Fruit fly (Drosophila melanogaster) whole organism, embryonic: ENCODE results near the gene retinin.

Source experiments
- Ada2b ChIP-seq: fragments of 200-800 bp; sonication (Bioruptor generic); IDR thresholded peaks from 2 replicates; pipeline ENCODE4 v1.3.6; 2022; ENCODE audit warnings: missing biosample characterization, missing genetic modification characterization
- BEAF-32 ChIP-seq: fragments of 200-800 bp; sonication (Bioruptor generic); optimal IDR thresholded peaks from 3 replicates; lab custom pipeline; 2017; ENCODE audit warnings: missing biosample characterization, missing genetic modification characterization, mild to moderate bottlenecking, moderate library complexity, missing genetic modification reagents
- CG10209 ChIP-seq: fragments of 200-800 bp; sonication (Bioruptor generic); optimal IDR thresholded peaks from 3 replicates; lab custom pipeline; 2017; ENCODE audit warnings: missing biosample characterization, mild to moderate bottlenecking, missing genetic modification characterization, missing genetic modification reagents
- CG10267 ChIP-seq: fragments of 200-800 bp; sonication (Bioruptor generic); optimal IDR thresholded peaks from 2 replicates; lab custom pipeline; 2018; ENCODE audit warnings: missing biosample characterization, mild to moderate bottlenecking, missing genetic modification characterization, moderate library complexity
- CG10274 ChIP-seq: fragments of 200-800 bp; sonication (Bioruptor generic); optimal IDR thresholded peaks from 3 replicates; lab custom pipeline; 2017; ENCODE audit warnings: missing biosample characterization, mild to moderate bottlenecking, missing genetic modification characterization
- CG10431 ChIP-seq: fragments of 200-800 bp; sonication (Bioruptor generic); optimal IDR thresholded peaks from 3 replicates; lab custom pipeline; 2018; ENCODE audit warnings: missing biosample characterization, mild to moderate bottlenecking, missing genetic modification characterization
- CG10979 ChIP-seq: fragments of 200-800 bp; sonication (Bioruptor generic); optimal IDR thresholded peaks from 2 replicates; lab custom pipeline; 2018; ENCODE audit warnings: missing biosample characterization, mild to moderate bottlenecking, missing genetic modification characterization, moderate library complexity
- CG11456 ChIP-seq: fragments of 200-800 bp; sonication (Bioruptor generic); IDR thresholded peaks from 3 replicates; pipeline ENCODE4 v1.3.6; 2022; ENCODE audit warnings: missing biosample characterization, missing genetic modification characterization
- CG12219 ChIP-seq: fragments of 200-800 bp; sonication (Bioruptor generic); optimal IDR thresholded peaks from 3 replicates; lab custom pipeline; 2018; ENCODE audit warnings: missing biosample characterization, mild to moderate bottlenecking, missing genetic modification characterization
- CG13775 ChIP-seq: fragments of 200-800 bp; sonication (Bioruptor generic); optimal IDR thresholded peaks from 3 replicates; lab custom pipeline; 2017; ENCODE audit warnings: missing biosample characterization, mild to moderate bottlenecking, missing genetic modification characterization
- CG14050 ChIP-seq: fragments of 200-800 bp; sonication (Bioruptor generic); IDR thresholded peaks from 3 replicates; pipeline ENCODE4 v1.3.6; 2022; ENCODE audit warnings: missing biosample characterization, missing genetic modification characterization
- CG17385 ChIP-seq: fragments of 200-800 bp; sonication (Bioruptor generic); optimal IDR thresholded peaks from 3 replicates; lab custom pipeline; 2018; ENCODE audit warnings: missing biosample characterization, mild to moderate bottlenecking, missing genetic modification characterization
- CG17912 ChIP-seq: fragments of 200-800 bp; sonication (Bioruptor generic); optimal IDR thresholded peaks from 2 replicates; lab custom pipeline; 2018; ENCODE audit warnings: missing biosample characterization, mild to moderate bottlenecking, missing genetic modification characterization
- CG18011 ChIP-seq: fragments of 200-800 bp; sonication (Bioruptor generic); optimal IDR thresholded peaks from 2 replicates; lab custom pipeline; 2017; ENCODE audit warnings: missing biosample characterization, missing genetic modification characterization, mild to moderate bottlenecking, moderate library complexity, missing genotype
- CG18262 ChIP-seq: fragments of 200-800 bp; optimal IDR thresholded peaks from 3 replicates; lab custom pipeline; 2019; ENCODE audit warnings: missing biosample characterization, mild to moderate bottlenecking, missing genetic modification characterization, moderate library complexity
- CG32772 ChIP-seq: fragments of 200-800 bp; sonication (Bioruptor generic); IDR thresholded peaks from 2 replicates; pipeline ENCODE4 v1.3.6; 2022; ENCODE audit warnings: missing biosample characterization, missing genetic modification characterization
- CG34376 ChIP-seq: fragments of 200-800 bp; sonication (Bioruptor generic); optimal IDR thresholded peaks from 2 replicates; lab custom pipeline; 2018; ENCODE audit warnings: missing biosample characterization, mild to moderate bottlenecking, missing genetic modification characterization
- CG6272 ChIP-seq: fragments of 200-800 bp; sonication (Bioruptor generic); IDR thresholded peaks from 2 replicates; pipeline ENCODE4 v1.3.6; 2022; ENCODE audit warnings: missing biosample characterization, missing genetic modification characterization
- CG8281 ChIP-seq: fragments of 200-800 bp; sonication (Bioruptor generic); optimal IDR thresholded peaks from 2 replicates; lab custom pipeline; 2018; ENCODE audit warnings: missing biosample characterization, mild to moderate bottlenecking, missing genetic modification characterization, moderate library complexity
- CG8359 ChIP-seq: fragments of 200-800 bp; sonication (Bioruptor generic); optimal IDR thresholded peaks from 2 replicates; lab custom pipeline; 2017; ENCODE audit warnings: missing biosample characterization, mild to moderate bottlenecking, missing genetic modification characterization, borderline replicate concordance
- Dek ChIP-seq: fragments of 200-800 bp; sonication (Bioruptor generic); optimal IDR thresholded peaks from 3 replicates; lab custom pipeline; 2019; ENCODE audit warnings: missing biosample characterization, mild to moderate bottlenecking, missing genetic modification characterization, moderate library complexity
- Dref ChIP-seq: fragments of 200-800 bp; sonication (Bioruptor generic); IDR thresholded peaks from 2 replicates; pipeline ENCODE4 v1.3.6; 2022; ENCODE audit warnings: missing biosample characterization, missing genetic modification characterization
- E2f2 ChIP-seq: fragments of 200-800 bp; sonication (Bioruptor generic); IDR thresholded peaks from 2 replicates; pipeline ENCODE4 v1.3.6; 2022; ENCODE audit warnings: missing biosample characterization, missing genetic modification characterization
- Gug ChIP-seq: fragments of 200-800 bp; sonication (Bioruptor generic); IDR thresholded peaks from 4 replicates; pipeline ENCODE4 v1.3.6; 2022; ENCODE audit warnings: missing biosample characterization, missing genetic modification characterization
- HmgD ChIP-seq: fragments of 200-800 bp; sonication (Bioruptor generic); optimal IDR thresholded peaks from 3 replicates; lab custom pipeline; 2016; ENCODE audit warnings: missing biosample characterization, missing genetic modification characterization
- NC2α ChIP-seq: fragments of 200-800 bp; sonication (Bioruptor generic); optimal IDR thresholded peaks from 2 replicates; lab custom pipeline; 2016; ENCODE audit warnings: missing biosample characterization, missing genetic modification characterization
- Nf-YC ChIP-seq: fragments of 200-800 bp; optimal IDR thresholded peaks from 3 replicates; lab custom pipeline; 2019; ENCODE audit warnings: missing biosample characterization, mild to moderate bottlenecking, missing genetic modification characterization, moderate library complexity
- Optix ChIP-seq: fragments of 200-800 bp; sonication (Bioruptor generic); IDR thresholded peaks from 3 replicates; pipeline ENCODE4 v1.3.6; 2022; ENCODE audit warnings: missing biosample characterization, missing genetic modification characterization
- YL-1 ChIP-seq: fragments of 200-800 bp; sonication (Bioruptor generic); optimal IDR thresholded peaks from 3 replicates; lab custom pipeline; 2017; ENCODE audit warnings: missing biosample characterization, mild to moderate bottlenecking, missing genetic modification characterization
- ara ChIP-seq: fragments of 200-800 bp; sonication (Bioruptor generic); IDR thresholded peaks from 2 replicates; pipeline ENCODE4 v1.3.6; 2022; ENCODE audit warnings: missing biosample characterization, missing genetic modification characterization
- bcd ChIP-seq: fragments of 200-800 bp; sonication (Bioruptor generic); optimal IDR thresholded peaks from 2 replicates; lab custom pipeline; 2017; ENCODE audit warnings: missing biosample characterization, mild to moderate bottlenecking, missing genetic modification characterization
- btn ChIP-seq: fragments of 200-800 bp; sonication (Bioruptor generic); optimal IDR thresholded peaks from 2 replicates; lab custom pipeline; 2016; ENCODE audit warnings: missing biosample characterization, missing genetic modification characterization
- cg ChIP-seq: fragments of 200-800 bp; sonication (Bioruptor generic); optimal IDR thresholded peaks from 3 replicates; lab custom pipeline; 2019; ENCODE audit warnings: missing biosample characterization, mild to moderate bottlenecking, missing genetic modification characterization, moderate library complexity
- crol ChIP-seq: fragments of 200-800 bp; sonication (Bioruptor generic); IDR thresholded peaks from 2 replicates; pipeline ENCODE4 v1.3.6; 2022; ENCODE audit warnings: missing biosample characterization, missing genetic modification characterization
- crp ChIP-seq, 2 experiments: fragments of 200-800 bp; sonication (Bioruptor generic); optimal IDR thresholded peaks; 2 replicates in 1 of 2; 3 replicates in 1 of 2; lab custom pipeline; 2017; ENCODE audit warnings: missing biosample characterization in 2 of 2, missing genetic modification characterization in 2 of 2, mild to moderate bottlenecking in 1 of 2, moderate library complexity in 1 of 2
- dm ChIP-seq: fragments of 200-800 bp; sonication (Bioruptor generic); optimal IDR thresholded peaks from 3 replicates; lab custom pipeline; 2016; ENCODE audit warnings: missing biosample characterization, missing genetic modification characterization
- emc ChIP-seq: fragments of 200-800 bp; sonication (Bioruptor generic); optimal IDR thresholded peaks from 2 replicates; lab custom pipeline; 2016; ENCODE audit warnings: missing biosample characterization, missing genetic modification characterization
- esg ChIP-seq: fragments of 200-800 bp; sonication (Bioruptor generic); conservative IDR thresholded peaks from 2 replicates; pipeline ENCODE4 v1.3.6; 2022; ENCODE audit warnings: missing biosample characterization, missing genetic modification characterization
- eyg ChIP-seq: fragments of 200-800 bp; sonication (Bioruptor generic); optimal IDR thresholded peaks from 3 replicates; lab custom pipeline; 2016; ENCODE audit warnings: missing biosample characterization, missing genetic modification characterization
- gem ChIP-seq: fragments of 200-800 bp; sonication (Bioruptor generic); optimal IDR thresholded peaks from 2 replicates; lab custom pipeline; 2019; ENCODE audit warnings: missing biosample characterization, mild to moderate bottlenecking, missing genetic modification characterization, moderate library complexity
- nau ChIP-seq: fragments of 200-800 bp; sonication (Bioruptor generic); optimal IDR thresholded peaks from 3 replicates; lab custom pipeline; 2017; ENCODE audit warnings: missing biosample characterization, mild to moderate bottlenecking, missing genetic modification characterization, missing genetic modification reagents
- nerfin-1 ChIP-seq: fragments of 200-800 bp; sonication (Bioruptor generic); optimal IDR thresholded peaks from 3 replicates; lab custom pipeline; 2019; ENCODE audit warnings: missing biosample characterization, mild to moderate bottlenecking, missing genetic modification characterization, moderate library complexity
- nerfin-2 ChIP-seq: fragments of 200-800 bp; sonication (Bioruptor generic); IDR thresholded peaks from 2 replicates; pipeline ENCODE4 v1.3.6; 2022; ENCODE audit warnings: missing biosample characterization, missing genetic modification characterization; ENCODE audit not compliant: partially characterized antibody
- pzg ChIP-seq: fragments of 200-800 bp; sonication (Bioruptor generic); optimal IDR thresholded peaks from 3 replicates; lab custom pipeline; 2018; ENCODE audit warnings: missing biosample characterization, mild to moderate bottlenecking, missing genetic modification characterization, moderate library complexity
- run ChIP-seq: fragments of 200-800 bp; sonication (Bioruptor generic); optimal IDR thresholded peaks from 3 replicates; lab custom pipeline; 2018; ENCODE audit warnings: missing biosample characterization, mild to moderate bottlenecking, missing genetic modification characterization
- sens-2 ChIP-seq: fragments of 200-800 bp; sonication (Bioruptor generic); IDR thresholded peaks from 2 replicates; pipeline ENCODE4 v1.3.6; 2022; ENCODE audit warnings: missing biosample characterization, missing genetic modification characterization
- sima ChIP-seq: fragments of 200-800 bp; sonication (Bioruptor generic); optimal IDR thresholded peaks from 2 replicates; lab custom pipeline; 2016; ENCODE audit warnings: missing biosample characterization, missing genetic modification characterization
- stc ChIP-seq: fragments of 200-800 bp; sonication (Bioruptor generic); IDR thresholded peaks from 2 replicates; pipeline ENCODE4 v1.3.6; 2022; ENCODE audit warnings: missing biosample characterization, missing genetic modification characterization
- twi ChIP-seq: fragments of 200-800 bp; optimal IDR thresholded peaks from 2 replicates; lab custom pipeline; 2019; ENCODE audit warnings: missing biosample characterization, mild to moderate bottlenecking, missing genetic modification characterization, moderate library complexity
- vnd ChIP-seq: fragments of 200-800 bp; sonication (Bioruptor generic); IDR thresholded peaks from 3 replicates; pipeline ENCODE4 v1.3.6; 2022; ENCODE audit warnings: missing biosample characterization, missing genetic modification characterization; ENCODE audit not compliant: partially characterized antibody

retinin gene

dm6 chr3L:16380770-16381169, 49.0 kb downstream of the retinin start (continued):
- TF ChIP-seq nau (GFP tag; lab: Kevin White, UChicago) (peak; percentile 67), CG10979 (peak; percentile 67), CG17912 (GFP tag; lab: Kevin White, UChicago) (no peak), CG10274 (GFP tag; lab: Kevin White, UChicago) (peak; percentile 45), pzg (GFP tag; lab: Kevin White, UChicago) (no peak), CG17385 (GFP tag; lab: Kevin White, UChicago) (peak; percentile 78), CG12219 (GFP tag; lab: Kevin White, UChicago) (peak; percentile 65), eyg (peak; percentile 28), sima (no peak), vnd (no peak), esg (peak; percentile 48; the same call in 1 of the 2 replicates), twi (tag; lab: Kevin White, UChicago) (peak; percentile 42), cg (GFP tag; lab: Kevin White, UChicago) (peak; percentile 78), CG8281 (peak; percentile 29), CG6272 (GFP tag; lab: Robert Waterston, UW) (no peak), CG18262 (tag; lab: Kevin White, UChicago) (peak; percentile 64), Dek (tag; lab: Kevin White, UChicago) (peak; percentile 74), crol (GFP tag; lab: Robert Waterston, UW) (no peak), crp (GFP tag; optimal IDR thresholded peaks at IDR 0.05; lab: Kevin White, UChicago) (no peak), CG14050 (GFP tag; lab: Robert Waterston, UW) (no peak), Dref (GFP tag; lab: Robert Waterston, UW) (no peak), E2f2 (GFP tag; lab: Robert Waterston, UW) (0 out of 2 replicates have a peak, but pooled peaks have one; percentile 28), nerfin-1 (tag; lab: Kevin White, UChicago) (peak; percentile 49), CG18011 (GFP tag; lab: Kevin White, UChicago) (no peak), BEAF-32 (GFP tag; lab: Kevin White, UChicago) (no peak), gem (peak; percentile 80), btn (GFP tag; lab: Kevin White, UChicago) (peak; percentile 15), CG10267 (tag; lab: Kevin White, UChicago) (peak; percentile 60), dm (peak; percentile 57), CG8359 (GFP tag; lab: Kevin White, UChicago) (peak; percentile 11), Optix (GFP tag; lab: Robert Waterston, UW) (no peak; the same call in 2 of the 3 replicates), Ada2b (GFP tag; lab: Robert Waterston, UW) (0 out of 2 replicates have a peak, but pooled peaks have one; percentile 36), stc (GFP tag; lab: Robert Waterston, UW) (0 out of 2 replicates have a peak, but pooled peaks have one; percentile 7), Gug (GFP tag; lab: Robert Waterston, UW) (peak; percentile 44; the same call in 2 of the 4 replicates), ara (no peak), sens-2 (GFP tag; lab: Robert Waterston, UW) (no peak), run (tag; lab: Kevin White, UChicago) (peak; percentile 31), Nf-YC (tag; lab: Kevin White, UChicago) (peak; percentile 73), NC2α (GFP tag; lab: Kevin White, UChicago) (peak; percentile 4), nerfin-2 (GFP tag; lab: Robert Waterston, UW) (no peak), CG13775 (GFP tag; lab: Kevin White, UChicago) (peak; percentile 56), YL-1 (GFP tag; lab: Kevin White, UChicago) (no peak), CG34376 (GFP tag; lab: Kevin White, UChicago) (no peak), HmgD (GFP tag; lab: Kevin White, UChicago) (no peak), CG10209 (GFP tag; lab: Kevin White, UChicago) (peak; percentile 56), emc (GFP tag; lab: Kevin White, UChicago) (no peak), CG32772 (no peak), bcd (GFP tag; lab: Kevin White, UChicago) (peak; percentile 34), CG11456 (GFP tag; lab: Robert Waterston, UW) (no peak), CG10431 (GFP tag; lab: Kevin White, UChicago) (no peak)
